Fruit fly (Drosophila melanogaster) whole organism, wandering third instar larva: ENCODE results near the gene dpr10.

Experiments
- CG9705 ChIP-seq: fragments of 200-800 bp; sonication (Bioruptor generic); optimal IDR thresholded peaks from 2 replicates; lab custom pipeline; 2018; ENCODE audit warnings: missing biosample characterization, mild to moderate bottlenecking, missing genetic modification characterization
- OdsH ChIP-seq: fragments of 200-800 bp; sonication (Bioruptor generic); optimal IDR thresholded peaks from 2 replicates; lab custom pipeline; 2016; ENCODE audit warnings: missing biosample characterization, mild to moderate bottlenecking, missing genetic modification characterization
- brk ChIP-seq: fragments of 200-800 bp; sonication (Bioruptor generic); optimal IDR thresholded peaks from 2 replicates; lab custom pipeline; 2016; ENCODE audit warnings: missing biosample characterization, mild to moderate bottlenecking, missing genetic modification characterization
- h ChIP-seq: fragments of 200-800 bp; sonication (Bioruptor generic); optimal IDR thresholded peaks from 3 replicates; lab custom pipeline; 2016; ENCODE audit warnings: missing biosample characterization, mild to moderate bottlenecking, missing genetic modification characterization

DNA sequence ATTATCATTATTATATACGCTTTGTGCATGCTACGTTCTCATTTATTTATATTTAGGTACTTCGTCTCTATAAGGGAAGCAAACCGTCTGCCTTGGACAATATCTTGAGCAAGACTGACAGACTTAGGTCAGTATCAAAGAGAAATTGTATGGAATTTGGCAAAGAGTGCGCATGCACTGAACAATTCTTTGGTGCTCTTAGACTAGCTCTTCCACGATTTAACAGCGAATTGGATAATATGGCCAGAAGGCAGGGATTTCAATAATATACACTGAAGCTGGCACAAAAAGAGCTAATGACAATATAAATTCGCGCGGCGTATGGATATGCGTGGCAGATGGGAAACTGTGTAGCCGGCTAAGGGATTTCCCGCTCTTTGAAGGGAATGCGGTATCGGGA lies 985 bp upstream of the dpr10 start:
- TF ChIP-seq brk (GFP tag; lab: Kevin White, UChicago) (no peak), OdsH (GFP tag; lab: Kevin White, UChicago) (no peak), CG9705 (no peak), h (GFP tag; lab: Kevin White, UChicago) (no peak)
